Fruit fly (Drosophila melanogaster): ENCODE measurements around the gene lectin-37Da.

DNA sequence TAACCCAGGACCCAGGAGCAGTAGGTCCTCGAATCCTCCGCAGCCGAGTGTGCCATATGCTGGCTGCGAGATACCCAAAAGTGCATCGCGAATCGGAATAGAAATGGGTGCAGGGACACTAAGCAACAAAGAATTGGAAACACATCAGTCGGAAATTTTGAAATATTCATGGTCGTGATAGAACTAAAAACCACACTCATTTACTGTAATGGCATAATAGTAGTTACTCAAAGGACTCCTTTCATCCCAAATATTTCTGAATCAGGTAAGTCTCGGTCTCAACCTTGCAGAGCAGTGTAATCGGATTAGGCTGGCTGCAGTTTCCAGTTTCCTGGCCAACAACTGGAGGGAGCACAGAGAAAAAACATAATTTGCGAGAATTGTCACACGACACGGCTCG lies 42.0 kb upstream of the lectin-37Da start:
- no peak for TF ChIP-seq CG8478 (optimal IDR thresholded peaks at IDR 0.05)
- no peak for TF ChIP-seq CTCF (optimal IDR thresholded peaks at IDR 0.05)
